Comparison of ENCODE assay signal across 4 fruit fly cellular contexts in genomic region chrX:3045953-3046352, dm6.
TF ChIP-seq lines count a peak whose summit lies in the region.

No protein-coding gene starts in this region.

- TF ChIP-seq CTCF in whole organism, embryonic (GFP tag; optimal IDR thresholded peaks at IDR 0.05; lab: Kevin White, UChicago): no peak

TF ChIP-seq in whole organism, embryonic, 481 proteins besides CTCF, POLR2A, EP300 and RAD21 (continues in another document):
- TF ChIP-seq Dek (tag; optimal IDR thresholded peaks at IDR 0.05; lab: Kevin White, UChicago) (no peak), ttk (GFP tag; IDR thresholded peaks at IDR 0.05; lab: Robert Waterston, UW) (peak; percentile 66), exex (tag; optimal IDR thresholded peaks at IDR 0.05; lab: Kevin White, UChicago) (no peak), CG13296 (GFP tag; optimal IDR thresholded peaks at IDR 0.05; lab: Kevin White, UChicago) (no peak), CG11695 (GFP tag; IDR thresholded peaks at IDR 0.05; lab: Robert Waterston, UW) (peak; percentile 51; the same call in 1 of the 3 replicates), repo (GFP tag; optimal IDR thresholded peaks at IDR 0.05; lab: Kevin White, UChicago) (peak; percentile 48), pita (GFP tag; optimal IDR thresholded peaks at IDR 0.05; lab: Kevin White, UChicago) (no peak), hth (optimal IDR thresholded peaks at IDR 0.05; lab: Kevin White, UChicago) (no peak), Antp (GFP tag; optimal IDR thresholded peaks at IDR 0.05; lab: Kevin White, UChicago) (peak; percentile 81), CG8089 (GFP tag; optimal IDR thresholded peaks at IDR 0.05; lab: Kevin White, UChicago) (peak; percentile 73), gfzf (GFP tag; optimal IDR thresholded peaks at IDR 0.05; lab: Kevin White, UChicago) (no peak), lilli (GFP tag; optimal IDR thresholded peaks at IDR 0.05; lab: Kevin White, UChicago) (peak; percentile 63), CG8290 (GFP tag; optimal IDR thresholded peaks at IDR 0.05; lab: Kevin White, UChicago) (peak; percentile 42), CG8290 (tag; optimal IDR thresholded peaks at IDR 0.05; lab: Kevin White, UChicago) (peak in 1 of 2 experiments; percentile 62), CG1832 (GFP tag; optimal IDR thresholded peaks at IDR 0.05; lab: Kevin White, UChicago) (no peak), sisA (GFP tag; IDR thresholded peaks at IDR 0.05; lab: Robert Waterston, UW) (peak; percentile 85), sr (GFP tag; IDR thresholded peaks at IDR 0.05; lab: Robert Waterston, UW) (no peak), dm (GFP tag; optimal IDR thresholded peaks at IDR 0.05; lab: Kevin White, UChicago) (peak; percentile 64), CG15073 (GFP tag; optimal IDR thresholded peaks at IDR 0.05; lab: Kevin White, UChicago) (no peak), Usf (GFP tag; optimal IDR thresholded peaks at IDR 0.05; lab: Kevin White, UChicago) (peak; percentile 31), CG1602 (GFP tag; optimal IDR thresholded peaks at IDR 0.05; lab: Kevin White, UChicago) (peak; percentile 69), BEAF-32 (GFP tag; optimal IDR thresholded peaks at IDR 0.05; lab: Kevin White, UChicago) (no peak), CG5180 (GFP tag; optimal IDR thresholded peaks at IDR 0.05; lab: Kevin White, UChicago) (peak; percentile 30)

TF ChIP-seq in whole organism, prepupa, 60 proteins besides CTCF, POLR2A, EP300 and RAD21 (continues in another document):
- peak; percentile 90 for TF ChIP-seq Gug (GFP tag; IDR thresholded peaks at IDR 0.05; lab: Robert Waterston, UW)
- peak; percentile 91 for TF ChIP-seq acj6 (GFP tag; optimal IDR thresholded peaks at IDR 0.05; lab: Kevin White, UChicago)
- TF ChIP-seq Ets21C (GFP tag; optimal IDR thresholded peaks at IDR 0.05; lab: Kevin White, UChicago): peak; percentile 86
- TF ChIP-seq topi (GFP tag; optimal IDR thresholded peaks at IDR 0.05; lab: Kevin White, UChicago): peak; percentile 94
- peak; percentile 94 for TF ChIP-seq Eip75B (GFP tag; optimal IDR thresholded peaks at IDR 0.05; lab: Kevin White, UChicago)
- TF ChIP-seq Eip78C (GFP tag; lab: Kevin White, UChicago): peak; percentile 97
- TF ChIP-seq CG4318 (GFP tag; optimal IDR thresholded peaks at IDR 0.05; lab: Kevin White, UChicago): peak; percentile 78
- TF ChIP-seq fd59A (GFP tag; optimal IDR thresholded peaks at IDR 0.05; lab: Kevin White, UChicago): peak; percentile 97
- TF ChIP-seq CG6792 (GFP tag; optimal IDR thresholded peaks at IDR 0.05; lab: Kevin White, UChicago): peak; percentile 91
- TF ChIP-seq achi (GFP tag; optimal IDR thresholded peaks at IDR 0.05; lab: Kevin White, UChicago): peak; percentile 91
- peak; percentile 88 for TF ChIP-seq CG32006 (GFP tag; optimal IDR thresholded peaks at IDR 0.05; lab: Kevin White, UChicago)
- peak; percentile 93 for TF ChIP-seq dsx (GFP tag; optimal IDR thresholded peaks at IDR 0.05; lab: Kevin White, UChicago; ENCODE audit: poor library complexity, severe bottlenecking)
- TF ChIP-seq Blimp-1 (GFP tag; optimal IDR thresholded peaks at IDR 0.05; lab: Kevin White, UChicago): peak; percentile 65
- TF ChIP-seq CG10669 (GFP tag; optimal IDR thresholded peaks at IDR 0.05; lab: Kevin White, UChicago): peak; percentile 96
- TF ChIP-seq CG10631 (GFP tag; optimal IDR thresholded peaks at IDR 0.05; lab: Kevin White, UChicago): peak; percentile 96
- TF ChIP-seq CG9139 (GFP tag; optimal IDR thresholded peaks at IDR 0.05; lab: Kevin White, UChicago): peak; percentile 93
- TF ChIP-seq vri (GFP tag; optimal IDR thresholded peaks at IDR 0.05; lab: Kevin White, UChicago): peak; percentile 83
- peak; percentile 86 to 96 for TF ChIP-seq salr (GFP tag; optimal IDR thresholded peaks at IDR 0.05; lab: Kevin White, UChicago)
- peak; percentile 83 for TF ChIP-seq CG11902 (GFP tag; optimal IDR thresholded peaks at IDR 0.05; lab: Kevin White, UChicago)
- TF ChIP-seq CG11294 (GFP tag; IDR thresholded peaks at IDR 0.05; lab: Robert Waterston, UW): peak; percentile 78
- peak; percentile 93 for TF ChIP-seq eg (GFP tag; IDR thresholded peaks at IDR 0.05; lab: Robert Waterston, UW)
- peak; percentile 91 for TF ChIP-seq lz (GFP tag; optimal IDR thresholded peaks at IDR 0.05; lab: Kevin White, UChicago)
- TF ChIP-seq CG11762 (GFP tag; optimal IDR thresholded peaks at IDR 0.05; lab: Kevin White, UChicago; ENCODE audit: insufficient read depth): peak; percentile 84

TF ChIP-seq in whole organism, pupa, 21 proteins besides CTCF, POLR2A, EP300 and RAD21:
- TF ChIP-seq CG9948 (tag; optimal IDR thresholded peaks at IDR 0.05; lab: Kevin White, UChicago) (peak; percentile 95), CG12605 (GFP tag; IDR thresholded peaks at IDR 0.05; lab: Robert Waterston, UW) (peak; percentile 92), CG34367 (tag; optimal IDR thresholded peaks at IDR 0.05; lab: Kevin White, UChicago) (peak; percentile 97), gl (tag; optimal IDR thresholded peaks at IDR 0.05; lab: Kevin White, UChicago) (peak; percentile 93), CG8159 (tag; optimal IDR thresholded peaks at IDR 0.05; lab: Kevin White, UChicago) (peak; percentile 96), CG10348 (GFP tag; IDR thresholded peaks at IDR 0.05; lab: Robert Waterston, UW) (0 out of 2 replicates have a peak, but pooled peaks have one; percentile 8), Ets98B (GFP tag; IDR thresholded peaks at IDR 0.05; lab: Robert Waterston, UW) (peak; percentile 89), CG17806 (tag; optimal IDR thresholded peaks at IDR 0.05; lab: Kevin White, UChicago) (peak; percentile 97), D1 (tag; optimal IDR thresholded peaks at IDR 0.05; lab: Kevin White, UChicago) (peak; percentile 77), Pif1A (GFP tag; optimal IDR thresholded peaks at IDR 0.05; lab: Kevin White, UChicago) (peak; percentile 93), CG13204 (GFP tag; optimal IDR thresholded peaks at IDR 0.05; lab: Kevin White, UChicago) (peak; percentile 90), Snoo (tag; optimal IDR thresholded peaks at IDR 0.05; lab: Kevin White, UChicago) (peak; percentile 81), CG32121 (GFP tag; IDR thresholded peaks at IDR 0.05; lab: Robert Waterston, UW) (peak; percentile 84), Pif1B (GFP tag; optimal IDR thresholded peaks at IDR 0.05; lab: Kevin White, UChicago) (peak; percentile 91), rn (GFP tag; IDR thresholded peaks at IDR 0.05; lab: Robert Waterston, UW) (peak; percentile 93), EcR (GFP tag; optimal IDR thresholded peaks at IDR 0.05; lab: Kevin White, UChicago) (peak; percentile 56), fd96Ca (GFP tag; IDR thresholded peaks at IDR 0.05; lab: Robert Waterston, UW) (peak; percentile 95), CG14655 (GFP tag; optimal IDR thresholded peaks at IDR 0.05; lab: Kevin White, UChicago) (peak; percentile 95), CG15710 (tag; optimal IDR thresholded peaks at IDR 0.05; lab: Kevin White, UChicago) (peak; percentile 97), CG4496 (GFP tag; IDR thresholded peaks at IDR 0.05; lab: Robert Waterston, UW) (peak; percentile 96), CG8301 (tag; optimal IDR thresholded peaks at IDR 0.05; lab: Kevin White, UChicago) (peak; percentile 95)

TF ChIP-seq in whole organism, wandering third instar larva, 38 proteins besides CTCF, POLR2A, EP300 and RAD21:
- TF ChIP-seq CrebA (GFP tag; optimal IDR thresholded peaks at IDR 0.05; lab: Kevin White, UChicago; ENCODE audit: borderline replicate concordance) (peak; percentile 62), sage (GFP tag; optimal IDR thresholded peaks at IDR 0.05; lab: Kevin White, UChicago) (peak; percentile 59), usp (GFP tag; optimal IDR thresholded peaks at IDR 0.05; lab: Kevin White, UChicago) (no peak), brk (GFP tag; optimal IDR thresholded peaks at IDR 0.05; lab: Kevin White, UChicago) (peak; percentile 61), foxo (GFP tag; optimal IDR thresholded peaks at IDR 0.05; lab: Kevin White, UChicago) (peak in 1 of 2 experiments; percentile 87), Jra (GFP tag; optimal IDR thresholded peaks at IDR 0.05; lab: Kevin White, UChicago) (peak; percentile 80), CG9705 (GFP tag; optimal IDR thresholded peaks at IDR 0.05; lab: Kevin White, UChicago) (peak; percentile 54), dl (GFP tag; optimal IDR thresholded peaks at IDR 0.05; lab: Kevin White, UChicago; ENCODE audit: insufficient read depth in 1 of 2, partially characterized antibody in 2 of 2) (no peak), tai (GFP tag; optimal IDR thresholded peaks at IDR 0.05; lab: Kevin White, UChicago) (peak; percentile 70), sv (GFP tag; optimal IDR thresholded peaks at IDR 0.05; lab: Kevin White, UChicago) (no peak), lola (GFP tag; optimal IDR thresholded peaks at IDR 0.05; lab: Kevin White, UChicago) (no peak), fru (GFP tag; optimal IDR thresholded peaks at IDR 0.05; lab: Kevin White, UChicago) (peak; percentile 91), Mio (GFP tag; optimal IDR thresholded peaks at IDR 0.05; lab: Kevin White, UChicago) (no peak), h (GFP tag; optimal IDR thresholded peaks at IDR 0.05; lab: Kevin White, UChicago) (peak; percentile 91), N (GFP tag; optimal IDR thresholded peaks at IDR 0.05; lab: Kevin White, UChicago) (no peak), dmrt93B (GFP tag; optimal IDR thresholded peaks at IDR 0.05; lab: Kevin White, UChicago) (peak; percentile 85), GATAd (GFP tag; optimal IDR thresholded peaks at IDR 0.05; lab: Kevin White, UChicago) (peak; percentile 51), Hnf4 (GFP tag; optimal IDR thresholded peaks at IDR 0.05; lab: Kevin White, UChicago) (peak; percentile 85), jim (GFP tag; optimal IDR thresholded peaks at IDR 0.05; lab: Kevin White, UChicago) (no peak), woc (GFP tag; optimal IDR thresholded peaks at IDR 0.05; lab: Kevin White, UChicago) (peak; percentile 89), OdsH (GFP tag; optimal IDR thresholded peaks at IDR 0.05; lab: Kevin White, UChicago) (peak; percentile 84), HLH106 (tag; optimal IDR thresholded peaks at IDR 0.05; lab: Kevin White, UChicago) (peak; percentile 86), Sp1 (GFP tag; optimal IDR thresholded peaks at IDR 0.05; lab: Kevin White, UChicago) (peak; percentile 87), CG32264 (GFP tag; optimal IDR thresholded peaks at IDR 0.05; lab: Kevin White, UChicago) (peak; percentile 70), Rel (GFP tag; optimal IDR thresholded peaks at IDR 0.05; lab: Kevin White, UChicago) (peak; percentile 59), Rel (tag; optimal IDR thresholded peaks at IDR 0.05; lab: Kevin White, UChicago) (peak; percentile 33), ey (GFP tag; optimal IDR thresholded peaks at IDR 0.05; lab: Kevin White, UChicago) (peak; percentile 92), br (GFP tag; optimal IDR thresholded peaks at IDR 0.05; lab: Kevin White, UChicago) (peak; percentile 92), Hr83 (GFP tag; optimal IDR thresholded peaks at IDR 0.05; lab: Kevin White, UChicago; ENCODE audit: poor library complexity, severe bottlenecking) (no peak), rgr (GFP tag; optimal IDR thresholded peaks at IDR 0.05; lab: Kevin White, UChicago) (peak; percentile 88), Myc (optimal IDR thresholded peaks at IDR 0.05; lab: Kevin White, UChicago) (no peak), psq (GFP tag; optimal IDR thresholded peaks at IDR 0.05; lab: Kevin White, UChicago) (peak; percentile 80)

Comparison
In these comparisons a context has a peak if more than half of its experiments do, and no peak if none do; other contexts are left out.
1. Of the 7 proteins assayed by ChIP-seq in both whole organism, embryonic and whole organism, prepupa: peak only in whole organism, embryonic: none; only in whole organism, prepupa: CG16779, CG6854, Hr39 and Lpt; in both: Blimp-1, Gug and Sox102F; in neither: 0.